Worm (Caenorhabditis elegans) whole organism, L4 larva: ENCODE data around the gene srpa-68.

Experiments used
- F44E2.7 ChIP-seq: fragments of 200-800 bp; sonication (Bioruptor generic); IDR thresholded peaks from 2 replicates; pipeline ENCODE4 v2.1.2; 2022; ENCODE audit warnings: missing genetic modification characterization, missing compliant biosample characterization
- R02D3.7 ChIP-seq: fragments of 150-350 bp; sonication (generic microtip); optimal IDR thresholded peaks from 3 replicates; lab custom pipeline; 2014; ENCODE audit warnings: missing biosample characterization, missing genetic modification characterization
- T20F7.1 ChIP-seq: fragments of 200-800 bp; sonication (Bioruptor generic); optimal IDR thresholded peaks from 2 replicates; lab custom pipeline; 2018; ENCODE audit warnings: mild to moderate bottlenecking, missing genetic modification characterization, missing compliant biosample characterization
- Y105C5A.15 ChIP-seq: fragments of 200-800 bp; sonication (Bioruptor generic); IDR thresholded peaks from 2 replicates; pipeline ENCODE4 v1.3.6; 2022; ENCODE audit warnings: missing genetic modification characterization, missing compliant biosample characterization
- ZK546.5 ChIP-seq, 2 experiments: sonication (generic microtip); optimal IDR thresholded peaks; 2 replicates each; lab custom pipeline; 2017; ENCODE audit warnings: missing biosample characterization in 2 of 2, missing genetic modification characterization in 2 of 2
- aly-2 ChIP-seq: sonication (generic microtip); optimal IDR thresholded peaks from 2 replicates; lab custom pipeline; 2018; ENCODE audit warnings: missing biosample characterization, missing genetic modification characterization
- arid-1 ChIP-seq: fragments of 200-800 bp; sonication (Bioruptor generic); conservative IDR thresholded peaks from 2 replicates; pipeline ENCODE4 v1.3.6; 2022; ENCODE audit warnings: missing genetic modification reagents, missing genetic modification characterization, missing compliant biosample characterization
- ceh-32 ChIP-seq: sonication (generic microtip); optimal IDR thresholded peaks from 2 replicates; lab custom pipeline; 2016; ENCODE audit warnings: mild to moderate bottlenecking, missing genetic modification characterization, missing compliant biosample characterization; ENCODE audit not compliant: poor library complexity
- ceh-44 ChIP-seq: fragments of 200-800 bp; sonication (Bioruptor generic); IDR thresholded peaks from 2 replicates; pipeline ENCODE4 v1.3.6; 2022; ENCODE audit warnings: missing genetic modification reagents, missing genetic modification characterization, missing compliant biosample characterization
- cey-2 ChIP-seq: sonication (generic microtip); optimal IDR thresholded peaks from 3 replicates; lab custom pipeline; 2017; ENCODE audit warnings: missing genetic modification characterization, mild to moderate bottlenecking, missing compliant biosample characterization, antibody characterized with exemption, borderline replicate concordance; ENCODE audit not compliant: insufficient read depth
- daf-16 ChIP-seq, 3 experiments: sonication (generic microtip); optimal IDR thresholded peaks; 2 replicates each; lab custom pipeline; 2016 to 2017; ENCODE audit warnings: missing genetic modification characterization in 3 of 3, missing genetic modification reagents in 3 of 3, mild to moderate bottlenecking in 2 of 3, missing compliant biosample characterization in 2 of 3, missing biosample characterization in 1 of 3, moderate library complexity in 1 of 3
- daf-8 ChIP-seq: fragments of 200-800 bp; sonication (Bioruptor generic); IDR thresholded peaks from 2 replicates; pipeline ENCODE4 v1.3.6; 2022; ENCODE audit warnings: missing genetic modification characterization, missing compliant biosample characterization
- dmd-9 ChIP-seq: fragments of 200-800 bp; sonication (Bioruptor generic); IDR thresholded peaks from 2 replicates; pipeline ENCODE4 v1.3.6; 2022; ENCODE audit warnings: missing genetic modification reagents, missing genetic modification characterization, missing compliant biosample characterization
- dpl-1 ChIP-seq: fragments of 150-350 bp; optimal IDR thresholded peaks from 2 replicates; lab custom pipeline; 2014; ENCODE audit warnings: missing biosample characterization, missing genetic modification reagents, missing genetic modification characterization
- duxl-1 ChIP-seq: sonication (generic microtip); optimal IDR thresholded peaks from 2 replicates; lab custom pipeline; 2016; ENCODE audit warnings: mild to moderate bottlenecking, missing genetic modification characterization, moderate library complexity, missing compliant biosample characterization; ENCODE audit not compliant: poor library complexity
- dve-1 ChIP-seq: sonication (generic microtip); optimal IDR thresholded peaks from 2 replicates; lab custom pipeline; 2017; ENCODE audit warnings: antibody characterized with exemption, mild to moderate bottlenecking, missing genetic modification characterization, missing compliant biosample characterization; ENCODE audit not compliant: insufficient read depth
- egl-27 ChIP-seq: sonication (generic microtip); optimal IDR thresholded peaks from 3 replicates; lab custom pipeline; 2017; ENCODE audit warnings: missing biosample characterization, missing genetic modification reagents, missing genetic modification characterization
- gei-8 ChIP-seq: fragments of 200-800 bp; sonication (Bioruptor generic); optimal IDR thresholded peaks from 2 replicates; lab custom pipeline; 2018; ENCODE audit warnings: mild to moderate bottlenecking, missing genetic modification characterization, missing compliant biosample characterization
- hif-1 ChIP-seq, 2 experiments: sonication (generic microtip); optimal IDR thresholded peaks; 2 replicates each; lab custom pipeline; 2016 to 2017; ENCODE audit warnings: missing compliant biosample characterization in 2 of 2, missing genetic modification characterization in 2 of 2, missing genetic modification reagents in 2 of 2, missing genotype in 2 of 2, mild to moderate bottlenecking in 1 of 2
- hlh-11 ChIP-seq: fragments of 200-800 bp; sonication (Bioruptor generic); optimal IDR thresholded peaks from 2 replicates; lab custom pipeline; 2018; ENCODE audit warnings: mild to moderate bottlenecking, missing genetic modification characterization, missing compliant biosample characterization
- hmg-1.1 ChIP-seq: fragments of 200-800 bp; sonication (Bioruptor generic); IDR thresholded peaks from 2 replicates; pipeline ENCODE4 v1.3.6; 2022; ENCODE audit warnings: missing genetic modification reagents, missing genetic modification characterization, missing compliant biosample characterization
- lin-1 ChIP-seq: fragments of 200-800 bp; sonication (Bioruptor generic); IDR thresholded peaks from 2 replicates; pipeline ENCODE4 v1.3.6; 2022; ENCODE audit warnings: missing genetic modification reagents, missing genetic modification characterization, missing compliant biosample characterization
- lin-13 ChIP-seq: fragments of 150-350 bp; optimal IDR thresholded peaks from 2 replicates; lab custom pipeline; 2014; ENCODE audit warnings: missing biosample characterization, missing genetic modification reagents, missing genetic modification characterization
- lin-29 ChIP-seq: fragments of 200-800 bp; sonication (Bioruptor generic); IDR thresholded peaks from 2 replicates; pipeline ENCODE4 v1.3.6; 2022; ENCODE audit warnings: missing genetic modification reagents, missing genetic modification characterization, missing compliant biosample characterization
- lsy-2 ChIP-seq, 2 experiments: fragments of 150-350 bp in 1 of 2; sonication (generic microtip) in 1 of 2; optimal IDR thresholded peaks; 2 replicates each; lab custom pipeline; 2014 to 2017; ENCODE audit warnings: missing biosample characterization in 2 of 2, missing genetic modification characterization in 2 of 2
- mes-2 ChIP-seq: sonication (generic microtip); optimal IDR thresholded peaks from 2 replicates; lab custom pipeline; 2016; ENCODE audit warnings: missing genotype, mild to moderate bottlenecking, missing genetic modification characterization, missing compliant biosample characterization; ENCODE audit not compliant: poor library complexity, severe bottlenecking
- mxl-2 ChIP-seq: fragments of 200-800 bp; sonication (Bioruptor generic); conservative IDR thresholded peaks from 2 replicates; pipeline ENCODE4 v1.3.6; 2022; ENCODE audit warnings: missing genetic modification reagents, missing genetic modification characterization, missing compliant biosample characterization
- mxl-3 ChIP-seq: fragments of 200-800 bp; sonication (Bioruptor generic); optimal IDR thresholded peaks from 2 replicates; lab custom pipeline; 2018; ENCODE audit warnings: mild to moderate bottlenecking, missing genetic modification characterization, missing compliant biosample characterization
- nhr-10 ChIP-seq: fragments of 150-350 bp; optimal IDR thresholded peaks from 2 replicates; lab custom pipeline; 2014; ENCODE audit warnings: missing biosample characterization, missing genetic modification characterization
- nhr-102 ChIP-seq: sonication (generic microtip); optimal IDR thresholded peaks from 2 replicates; lab custom pipeline; 2016; ENCODE audit warnings: mild to moderate bottlenecking, missing genetic modification characterization, moderate library complexity, missing compliant biosample characterization
- nhr-11 ChIP-seq: fragments of 150-350 bp; optimal IDR thresholded peaks from 2 replicates; lab custom pipeline; 2014; ENCODE audit warnings: missing biosample characterization, missing genetic modification characterization
- nhr-25 ChIP-seq: sonication (generic microtip); optimal IDR thresholded peaks from 2 replicates; lab custom pipeline; 2017; ENCODE audit warnings: missing genetic modification characterization, mild to moderate bottlenecking, missing compliant biosample characterization, antibody characterized with exemption, moderate library complexity, borderline replicate concordance; ENCODE audit not compliant: insufficient read depth
- nhr-77 ChIP-seq: fragments of 150-350 bp; optimal IDR thresholded peaks from 2 replicates; lab custom pipeline; 2014; ENCODE audit warnings: missing biosample characterization, missing genetic modification characterization
- pha-4 ChIP-seq, 2 experiments: fragments of 150-350 bp in 1 of 2; fragments of 200-800 bp in 1 of 2; sonication (Bioruptor generic) in 1 of 2; IDR thresholded peaks in 1 of 2; optimal IDR thresholded peaks in 1 of 2; 2 replicates each; pipeline versions ENCODE4 v1.3.6 to Lab custom; 2014 to 2022; ENCODE audit warnings: missing genetic modification characterization in 2 of 2, missing genetic modification reagents in 2 of 2, missing biosample characterization in 1 of 2, missing compliant biosample characterization in 1 of 2
- php-3 ChIP-seq: fragments of 200-800 bp; sonication (Bioruptor generic); IDR thresholded peaks from 2 replicates; pipeline ENCODE4 v1.3.6; 2022; ENCODE audit warnings: missing genetic modification reagents, missing genetic modification characterization, missing compliant biosample characterization
- rbr-2 ChIP-seq: sonication (generic microtip); optimal IDR thresholded peaks from 2 replicates; lab custom pipeline; 2016; ENCODE audit warnings: missing genotype, missing genetic modification characterization, missing compliant biosample characterization
- sdz-12 ChIP-seq: fragments of 200-800 bp; sonication (Bioruptor generic); optimal IDR thresholded peaks from 2 replicates; lab custom pipeline; 2018; ENCODE audit warnings: mild to moderate bottlenecking, missing genetic modification characterization, missing compliant biosample characterization
- snpc-4 ChIP-seq: fragments of 150-350 bp; optimal IDR thresholded peaks from 2 replicates; lab custom pipeline; 2014; ENCODE audit warnings: missing biosample characterization, missing genetic modification characterization
- spr-3 ChIP-seq: fragments of 200-800 bp; sonication (Bioruptor generic); optimal IDR thresholded peaks from 2 replicates; lab custom pipeline; 2018; ENCODE audit warnings: mild to moderate bottlenecking, missing genetic modification characterization, missing compliant biosample characterization
- unc-62 ChIP-seq, 3 experiments: fragments of 150-350 bp in 1 of 3; sonication (generic microtip); optimal IDR thresholded peaks in 2 of 3; peaks in 1 of 3; 1 replicate in 1 of 3; 2 replicates in 2 of 3; lab custom pipeline; 2014 to 2017; ENCODE audit warnings: missing biosample characterization in 3 of 3, missing genetic modification characterization in 3 of 3, missing genetic modification reagents in 3 of 3, missing genotype in 1 of 3
- zfp-2 ChIP-seq: sonication (generic microtip); optimal IDR thresholded peaks from 2 replicates; lab custom pipeline; 2016; ENCODE audit warnings: mild to moderate bottlenecking, missing genetic modification characterization, missing compliant biosample characterization
- zfp-3 ChIP-seq: fragments of 200-800 bp; sonication (Bioruptor generic); conservative IDR thresholded peaks from 2 replicates; pipeline ENCODE4 v1.3.6; 2022; ENCODE audit warnings: missing genetic modification reagents, missing genetic modification characterization, missing compliant biosample characterization
- ztf-11 ChIP-seq: fragments of 150-350 bp; optimal IDR thresholded peaks from 2 replicates; lab custom pipeline; 2014; ENCODE audit warnings: missing biosample characterization, missing genetic modification characterization
- ztf-7 ChIP-seq: fragments of 150-350 bp; optimal IDR thresholded peaks from 2 replicates; lab custom pipeline; 2014; ENCODE audit warnings: missing biosample characterization, missing genetic modification characterization

srpa-68 gene

DNA sequence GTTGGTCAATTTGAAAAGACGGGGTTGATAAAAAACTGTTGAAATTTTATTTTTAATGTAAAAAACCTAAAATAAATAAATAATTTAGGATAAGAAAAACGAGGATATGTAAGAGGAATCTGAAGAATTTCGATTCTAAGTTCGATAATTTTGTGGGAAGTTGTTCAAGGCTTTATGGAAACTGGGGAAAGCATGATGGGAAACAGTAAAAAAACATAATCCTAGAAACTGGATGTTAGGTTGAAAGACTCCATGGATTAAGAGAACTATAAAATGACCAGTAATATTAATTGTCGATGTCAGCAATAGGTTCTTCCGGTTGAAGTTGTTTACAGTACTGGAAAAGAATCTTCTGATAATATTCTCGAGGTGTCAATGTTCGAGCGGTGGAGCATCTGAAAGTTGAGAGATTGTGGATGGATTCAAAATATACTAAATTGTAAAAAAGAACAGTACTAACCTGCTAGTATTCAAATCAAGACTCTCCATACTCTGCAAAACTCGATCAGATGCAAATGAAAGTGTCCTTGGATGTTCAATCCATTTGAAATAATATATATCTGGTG, 28.9 kb upstream of the srpa-68 start (continued):
- TF ChIP-seq sdz-12 (peak; percentile 10), daf-8 (GFP tag; lab: Robert Waterston, UW) (no peak), dmd-9 (no peak), mxl-3 (GFP tag; lab: Kevin White, UChicago) (no peak), snpc-4 (tag; lab: Kevin White, UChicago) (no peak), arid-1 (GFP tag; lab: Robert Waterston, UW) (peak; percentile 32), zfp-2 (no peak), mxl-2 (GFP tag; lab: Robert Waterston, UW) (no peak), Y105C5A.15 (no peak), gei-8 (peak; percentile 20), lsy-2 (tag; optimal IDR thresholded peaks at IDR 0.05; lab: Kevin White, UChicago) (peak in 1 of 2 experiments; percentile 29), ceh-32 (tag; lab: Kevin White, UChicago) (no peak), hmg-1.1 (0 out of 2 replicates have a peak, but pooled peaks have one; percentile 9), lin-13 (GFP tag; lab: Kevin White, UChicago) (no peak), dpl-1 (no peak), ZK546.5 (tag; optimal IDR thresholded peaks at IDR 0.05; lab: Kevin White, UChicago) (no peak), cey-2 (tag; lab: Kevin White, UChicago) (no peak), F44E2.7 (GFP tag; lab: Robert Waterston, UW) (no peak), zfp-3 (GFP tag; lab: Robert Waterston, UW) (peak; percentile 42; the same call in 1 of the 2 replicates), nhr-102 (peak; percentile 45), R02D3.7 (no peak), unc-62 (GFP tag; optimal IDR thresholded peaks at IDR 0.05 in 1 of 2; lab: Kevin White, UChicago) (no peak), unc-62 (tag; optimal IDR thresholded peaks at IDR 0.05; lab: Kevin White, UChicago) (no peak), lin-29 (GFP tag; lab: Robert Waterston, UW) (no peak)

DNA sequence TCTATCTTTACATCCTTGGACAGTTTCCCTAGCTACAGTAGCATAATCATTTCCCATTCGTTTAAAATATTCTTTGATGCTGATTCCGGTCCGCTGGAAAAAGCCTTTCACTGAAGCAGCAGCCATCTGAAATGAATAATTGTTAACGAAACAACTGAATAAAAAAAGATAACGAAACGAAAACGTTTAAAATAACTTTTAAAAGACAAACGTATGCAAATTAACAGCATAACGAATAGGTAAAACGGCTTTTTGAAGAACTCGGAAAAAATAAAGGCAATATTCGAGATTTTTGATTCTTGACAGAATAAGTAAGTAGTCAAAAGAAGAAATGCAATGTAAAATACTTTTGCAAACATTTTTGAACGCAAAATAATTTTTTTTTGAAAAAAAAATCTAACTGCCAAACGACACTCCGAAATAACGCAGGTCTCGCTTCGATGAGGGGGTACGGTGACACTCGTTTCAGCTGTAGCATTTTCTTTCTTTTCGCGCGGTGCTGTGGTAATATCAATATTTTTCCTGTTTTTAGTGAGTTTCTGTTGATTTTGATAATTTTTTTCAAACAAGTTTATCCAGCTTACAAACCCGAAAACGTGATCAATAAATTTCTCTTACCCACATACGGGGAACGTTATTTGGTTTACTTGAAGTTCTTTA, 26.6 kb upstream of the srpa-68 start, which contains the start of the genes R04F11.5 and R04F11.2:
TSS of gene R04F11.5 (minus strand) at position 126 of the 660 bp plus-strand sequence.
TSS of gene R04F11.2 (plus strand) at position 488 of the 660 bp plus-strand sequence.
- TF ChIP-seq lin-1 (GFP tag; lab: Robert Waterston, UW) (no peak), hif-1 (tag; optimal IDR thresholded peaks at IDR 0.05; lab: Kevin White, UChicago) (peak in 1 of 2 experiments; percentile 29), dve-1 (tag; lab: Kevin White, UChicago) (peak; percentile 81), unc-62 (GFP tag; optimal IDR thresholded peaks at IDR 0.05 in 1 of 2; lab: Kevin White, UChicago) (peak in 1 of 2 experiments; percentile 92), unc-62 (tag; optimal IDR thresholded peaks at IDR 0.05; lab: Kevin White, UChicago) (no peak), php-3 (GFP tag; lab: Robert Waterston, UW) (no peak), nhr-77 (tag; lab: Kevin White, UChicago) (peak; percentile 70), zfp-2 (no peak), spr-3 (GFP tag; lab: Kevin White, UChicago) (no peak), aly-2 (no peak), hlh-11 (tag; lab: Kevin White, UChicago) (peak; percentile 69), mes-2 (tag; lab: Kevin White, UChicago) (peak; percentile 85), nhr-11 (tag; lab: Kevin White, UChicago) (peak; percentile 47), egl-27 (no peak), T20F7.1 (peak; percentile 98), mxl-3 (GFP tag; lab: Kevin White, UChicago) (no peak), ztf-7 (peak; percentile 19), nhr-10 (tag; lab: Kevin White, UChicago) (no peak), daf-16 (GFP tag; optimal IDR thresholded peaks at IDR 0.05; lab: Kevin White, UChicago) (no peak), daf-16 (tag; optimal IDR thresholded peaks at IDR 0.05; lab: Kevin White, UChicago) (no peak), ztf-11 (tag; lab: Kevin White, UChicago) (no peak), dpl-1 (peak; percentile 86), ceh-44 (GFP tag; lab: Robert Waterston, UW) (no peak), nhr-25 (tag; lab: Kevin White, UChicago) (peak; percentile 2), duxl-1 (no peak), Y105C5A.15 (no peak), gei-8 (no peak), lsy-2 (tag; optimal IDR thresholded peaks at IDR 0.05; lab: Kevin White, UChicago) (peak; percentile 94 to 99), pha-4 (GFP tag; IDR thresholded peaks at IDR 0.05; lab: Robert Waterston, UW) (no peak; the same call in 1 of the 2 replicates), pha-4 (tag; optimal IDR thresholded peaks at IDR 0.05; lab: Kevin White, UChicago) (no peak), rbr-2 (peak; percentile 65)
